Fruit fly (Drosophila melanogaster) whole organism, embryonic: ENCODE results near the gene Abi.

ENCODE experiments used
- Abd-B ChIP-seq: fragments of 200-800 bp; sonication (Bioruptor generic); optimal IDR thresholded peaks from 2 replicates; lab custom pipeline; 2018; ENCODE audit warnings: missing biosample characterization, mild to moderate bottlenecking, missing genetic modification characterization, moderate library complexity
- Atf6 ChIP-seq: fragments of 200-800 bp; sonication (Bioruptor generic); IDR thresholded peaks from 2 replicates; pipeline ENCODE4 v1.3.6; 2022; ENCODE audit warnings: missing biosample characterization, missing genetic modification characterization
- CG10147 ChIP-seq: fragments of 200-800 bp; sonication (Bioruptor generic); optimal IDR thresholded peaks from 2 replicates; lab custom pipeline; 2019; ENCODE audit warnings: missing biosample characterization, mild to moderate bottlenecking, missing genetic modification characterization, moderate library complexity
- CG10366 ChIP-seq: fragments of 200-800 bp; sonication (Bioruptor generic); IDR thresholded peaks from 2 replicates; pipeline ENCODE4 v1.3.6; 2022; ENCODE audit warnings: missing biosample characterization, missing genetic modification characterization
- CG10462 ChIP-seq: fragments of 200-800 bp; sonication (Bioruptor generic); optimal IDR thresholded peaks from 2 replicates; lab custom pipeline; 2016; ENCODE audit warnings: missing biosample characterization, missing genetic modification characterization
- CG11398 ChIP-seq: fragments of 200-800 bp; sonication (Bioruptor generic); optimal IDR thresholded peaks from 2 replicates; lab custom pipeline; 2016; ENCODE audit warnings: missing biosample characterization, missing genetic modification characterization
- CG11695 ChIP-seq: fragments of 200-800 bp; sonication (Bioruptor generic); IDR thresholded peaks from 3 replicates; pipeline ENCODE4 v1.3.6; 2022; ENCODE audit warnings: missing biosample characterization, missing genetic modification characterization
- CG12299 ChIP-seq: fragments of 200-800 bp; sonication (Bioruptor generic); optimal IDR thresholded peaks from 2 replicates; lab custom pipeline; 2018; ENCODE audit warnings: missing biosample characterization, mild to moderate bottlenecking, missing genetic modification characterization
- CG12769 ChIP-seq: fragments of 200-800 bp; sonication (Bioruptor generic); optimal IDR thresholded peaks from 2 replicates; lab custom pipeline; 2019; ENCODE audit warnings: missing biosample characterization, mild to moderate bottlenecking, missing genetic modification characterization, moderate library complexity
- CG12942 ChIP-seq: fragments of 200-800 bp; sonication (Bioruptor generic); optimal IDR thresholded peaks from 3 replicates; lab custom pipeline; 2016; ENCODE audit warnings: missing biosample characterization, missing genetic modification characterization
- CG13424 ChIP-seq: fragments of 200-800 bp; sonication (Bioruptor generic); optimal IDR thresholded peaks from 2 replicates; lab custom pipeline; 2019; ENCODE audit warnings: missing biosample characterization, mild to moderate bottlenecking, missing genetic modification characterization, moderate library complexity
- CG14965 ChIP-seq: fragments of 200-800 bp; sonication (Bioruptor generic); optimal IDR thresholded peaks from 2 replicates; lab custom pipeline; 2016; ENCODE audit warnings: missing biosample characterization, missing genetic modification characterization, borderline replicate concordance
- CG15073 ChIP-seq: fragments of 200-800 bp; sonication (Bioruptor generic); optimal IDR thresholded peaks from 2 replicates; lab custom pipeline; 2016; ENCODE audit warnings: missing biosample characterization, missing genetic modification characterization
- CG15514 ChIP-seq: fragments of 200-800 bp; sonication (Bioruptor generic); optimal IDR thresholded peaks from 3 replicates; lab custom pipeline; 2017; ENCODE audit warnings: missing biosample characterization, missing genetic modification characterization, mild to moderate bottlenecking, moderate library complexity, missing genetic modification reagents
- CG15601 ChIP-seq: fragments of 200-800 bp; sonication (Bioruptor generic); optimal IDR thresholded peaks from 3 replicates; lab custom pipeline; 2019; ENCODE audit warnings: missing biosample characterization, mild to moderate bottlenecking, missing genetic modification characterization, moderate library complexity
- CG18599 ChIP-seq: fragments of 200-800 bp; sonication (Bioruptor generic); optimal IDR thresholded peaks from 3 replicates; lab custom pipeline; 2017; ENCODE audit warnings: missing biosample characterization, missing genetic modification characterization, mild to moderate bottlenecking, moderate library complexity, missing genetic modification reagents
- CG2678 ChIP-seq: fragments of 200-800 bp; sonication (Bioruptor generic); optimal IDR thresholded peaks from 3 replicates; lab custom pipeline; 2019; ENCODE audit warnings: missing biosample characterization, mild to moderate bottlenecking, missing genetic modification characterization, moderate library complexity
- CG2712 ChIP-seq: fragments of 200-800 bp; optimal IDR thresholded peaks from 3 replicates; lab custom pipeline; 2019; ENCODE audit warnings: missing biosample characterization, mild to moderate bottlenecking, missing genetic modification characterization, moderate library complexity
- CG2875 ChIP-seq: fragments of 200-800 bp; sonication (Bioruptor generic); optimal IDR thresholded peaks from 2 replicates; lab custom pipeline; 2017; ENCODE audit warnings: missing biosample characterization, mild to moderate bottlenecking, missing genetic modification characterization, missing genetic modification reagents
- CG32532 ChIP-seq: fragments of 200-800 bp; sonication (Bioruptor generic); IDR thresholded peaks from 2 replicates; pipeline ENCODE4 v1.3.6; 2022; ENCODE audit warnings: missing biosample characterization, missing genetic modification characterization
- CG3407 ChIP-seq: fragments of 200-800 bp; sonication (Bioruptor generic); optimal IDR thresholded peaks from 2 replicates; lab custom pipeline; 2018; ENCODE audit warnings: missing biosample characterization, mild to moderate bottlenecking, missing genetic modification characterization
- CG4360 ChIP-seq: fragments of 200-800 bp; sonication (Bioruptor generic); IDR thresholded peaks from 2 replicates; pipeline ENCODE4 v1.3.6; 2022; ENCODE audit warnings: missing biosample characterization, missing genetic modification characterization
- CG7786 ChIP-seq: fragments of 200-800 bp; sonication (Bioruptor generic); optimal IDR thresholded peaks from 2 replicates; lab custom pipeline; 2016; ENCODE audit warnings: missing biosample characterization, missing genetic modification characterization
- CG7928 ChIP-seq: fragments of 200-800 bp; sonication (Bioruptor generic); optimal IDR thresholded peaks from 2 replicates; lab custom pipeline; 2017; ENCODE audit warnings: missing biosample characterization, mild to moderate bottlenecking, missing genetic modification characterization
- CTCF ChIP-seq: fragments of 200-800 bp; sonication (Bioruptor generic); optimal IDR thresholded peaks from 2 replicates; lab custom pipeline; 2017; ENCODE audit warnings: missing biosample characterization, mild to moderate bottlenecking, missing genetic modification characterization, moderate library complexity
- Dek ChIP-seq: fragments of 200-800 bp; sonication (Bioruptor generic); optimal IDR thresholded peaks from 3 replicates; lab custom pipeline; 2019; ENCODE audit warnings: missing biosample characterization, mild to moderate bottlenecking, missing genetic modification characterization, moderate library complexity
- HLH54F ChIP-seq: fragments of 200-800 bp; sonication (Bioruptor generic); optimal IDR thresholded peaks from 3 replicates; lab custom pipeline; 2016; ENCODE audit warnings: missing biosample characterization, missing genetic modification characterization
- Lim3 ChIP-seq: fragments of 200-800 bp; sonication (Bioruptor generic); IDR thresholded peaks from 2 replicates; pipeline ENCODE4 v1.3.6; 2022; ENCODE audit warnings: missing biosample characterization, missing genetic modification characterization
- MTF-1 ChIP-seq: fragments of 200-800 bp; sonication (Bioruptor generic); optimal IDR thresholded peaks from 2 replicates; lab custom pipeline; 2018; ENCODE audit warnings: missing biosample characterization, mild to moderate bottlenecking, missing genetic modification characterization, borderline replicate concordance
- Myb ChIP-seq: fragments of 200-800 bp; sonication (Bioruptor generic); optimal IDR thresholded peaks from 2 replicates; lab custom pipeline; 2016; ENCODE audit warnings: missing biosample characterization, missing genetic modification characterization
- Nf-YB ChIP-seq: fragments of 200-800 bp; sonication (Bioruptor generic); optimal IDR thresholded peaks from 3 replicates; lab custom pipeline; 2019; ENCODE audit warnings: missing biosample characterization, mild to moderate bottlenecking, missing genetic modification characterization, moderate library complexity
- Poxn ChIP-seq: fragments of 200-800 bp; sonication (Bioruptor generic); IDR thresholded peaks from 2 replicates; pipeline ENCODE4 v1.3.6; 2022; ENCODE audit warnings: missing biosample characterization, missing genetic modification characterization
- Sin3A ChIP-seq: fragments of >200 bp; optimal IDR thresholded peaks from 2 replicates; lab custom pipeline; 2018
- Taf1 ChIP-seq: fragments of 200-800 bp; sonication (Bioruptor generic); IDR thresholded peaks from 2 replicates; pipeline ENCODE4 v1.3.6; 2022; ENCODE audit warnings: missing biosample characterization, missing genetic modification characterization
- aop ChIP-seq: fragments of 200-800 bp; sonication (Bioruptor generic); IDR thresholded peaks from 2 replicates; pipeline ENCODE4 v1.3.6; 2022; ENCODE audit warnings: missing biosample characterization, missing genetic modification characterization
- cato ChIP-seq: fragments of 200-800 bp; sonication (Bioruptor generic); optimal IDR thresholded peaks from 2 replicates; lab custom pipeline; 2016; ENCODE audit warnings: missing biosample characterization, missing genetic modification characterization, borderline replicate concordance
- da ChIP-seq: fragments of 200-800 bp; sonication (Bioruptor generic); optimal IDR thresholded peaks from 2 replicates; lab custom pipeline; 2016; ENCODE audit warnings: missing biosample characterization, missing genetic modification characterization
- dm ChIP-seq: fragments of 200-800 bp; sonication (Bioruptor generic); optimal IDR thresholded peaks from 3 replicates; lab custom pipeline; 2016; ENCODE audit warnings: missing biosample characterization, missing genetic modification characterization
- eyg ChIP-seq: fragments of 200-800 bp; sonication (Bioruptor generic); optimal IDR thresholded peaks from 3 replicates; lab custom pipeline; 2016; ENCODE audit warnings: missing biosample characterization, missing genetic modification characterization
- jigr1 ChIP-seq: fragments of 200-800 bp; sonication (Bioruptor generic); IDR thresholded peaks from 3 replicates; pipeline ENCODE4 v1.3.6; 2022; ENCODE audit warnings: missing biosample characterization, missing genetic modification characterization
- lbe ChIP-seq: fragments of 200-800 bp; sonication (Bioruptor generic); optimal IDR thresholded peaks from 2 replicates; lab custom pipeline; 2016; ENCODE audit warnings: missing biosample characterization, mild to moderate bottlenecking, missing genetic modification characterization
- lola ChIP-seq, 3 experiments: fragments of >200 bp in 2 of 3; fragments of 200-800 bp in 1 of 3; sonication (Bioruptor generic) in 1 of 3; optimal IDR thresholded peaks; 2 replicates each; lab custom pipeline; 2017 to 2019; ENCODE audit warnings: missing biosample characterization in 3 of 3, missing genetic modification characterization in 3 of 3, mild to moderate bottlenecking in 1 of 3, moderate library complexity in 1 of 3
- peb ChIP-seq: fragments of 200-800 bp; sonication (Bioruptor generic); IDR thresholded peaks from 2 replicates; pipeline ENCODE4 v1.3.6; 2022; ENCODE audit warnings: missing biosample characterization, missing genetic modification characterization
- pita ChIP-seq: fragments of 200-800 bp; sonication (Bioruptor generic); optimal IDR thresholded peaks from 2 replicates; lab custom pipeline; 2017; ENCODE audit warnings: missing biosample characterization, mild to moderate bottlenecking, missing genetic modification characterization
- ranshi ChIP-seq: fragments of 200-800 bp; sonication (Bioruptor generic); IDR thresholded peaks from 2 replicates; pipeline ENCODE4 v1.3.6; 2022; ENCODE audit warnings: missing biosample characterization, missing genetic modification characterization
- run ChIP-seq: fragments of 200-800 bp; sonication (Bioruptor generic); optimal IDR thresholded peaks from 3 replicates; lab custom pipeline; 2018; ENCODE audit warnings: missing biosample characterization, mild to moderate bottlenecking, missing genetic modification characterization
- sens-2 ChIP-seq: fragments of 200-800 bp; sonication (Bioruptor generic); IDR thresholded peaks from 2 replicates; pipeline ENCODE4 v1.3.6; 2022; ENCODE audit warnings: missing biosample characterization, missing genetic modification characterization
- sim ChIP-seq: fragments of 200-800 bp; sonication (Bioruptor generic); IDR thresholded peaks from 2 replicates; pipeline ENCODE4 v1.3.6; 2022; ENCODE audit warnings: missing biosample characterization, missing genetic modification characterization
- sob ChIP-seq: fragments of 200-800 bp; sonication (Bioruptor generic); IDR thresholded peaks from 2 replicates; pipeline ENCODE4 v1.3.6; 2022; ENCODE audit warnings: missing biosample characterization, missing genetic modification characterization
- trh ChIP-seq: fragments of 200-800 bp; sonication (Bioruptor generic); optimal IDR thresholded peaks from 2 replicates; lab custom pipeline; 2016; ENCODE audit warnings: missing biosample characterization, missing genetic modification characterization
- twi ChIP-seq: fragments of 200-800 bp; optimal IDR thresholded peaks from 2 replicates; lab custom pipeline; 2019; ENCODE audit warnings: missing biosample characterization, mild to moderate bottlenecking, missing genetic modification characterization, moderate library complexity
- vfl ChIP-seq: fragments of 200-800 bp; sonication (Bioruptor generic); optimal IDR thresholded peaks from 2 replicates; lab custom pipeline; 2016; ENCODE audit warnings: missing biosample characterization, missing genetic modification characterization

Gene Abi

DNA sequence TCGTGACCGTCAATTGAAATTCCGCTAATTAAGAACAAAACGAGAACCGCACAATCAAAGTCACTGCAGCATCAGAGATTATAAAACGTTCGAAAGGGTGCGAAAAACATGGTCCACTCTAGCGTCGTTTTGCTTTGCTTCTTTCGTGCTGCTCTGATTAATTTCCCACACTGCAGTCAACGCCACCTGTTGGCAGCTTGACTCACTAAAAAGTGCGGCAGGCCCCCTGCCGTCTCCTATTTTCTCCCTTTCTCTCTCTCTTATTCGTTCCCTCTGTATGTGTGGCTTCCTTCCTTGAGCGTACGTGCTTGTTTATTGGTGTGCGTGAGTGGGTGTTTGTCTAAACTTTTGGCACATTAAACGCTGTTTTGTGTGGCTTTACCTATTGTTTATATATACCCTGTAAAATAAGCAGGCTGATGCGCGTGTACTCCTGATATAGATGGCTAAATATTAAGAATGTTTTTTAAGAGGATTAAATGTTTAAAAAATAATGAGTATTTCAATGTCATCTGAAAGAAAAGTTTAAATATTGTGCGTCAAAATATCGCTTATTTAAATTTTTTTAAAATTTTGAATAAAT lies 23.6 kb downstream of the Abi start (continued):
- TF ChIP-seq lola (GFP tag; optimal IDR thresholded peaks at IDR 0.05; lab: Kevin White, UChicago) = no peak
- no peak for TF ChIP-seq lbe (GFP tag; lab: Kevin White, UChicago)
- peak; percentile 54 for TF ChIP-seq CG32532
- no peak for TF ChIP-seq CG2712 (tag; lab: Kevin White, UChicago)
- TF ChIP-seq CG10462 (GFP tag; lab: Kevin White, UChicago) = no peak
- peak; percentile 43 for TF ChIP-seq CG12769 (tag; lab: Kevin White, UChicago)
- TF ChIP-seq Sin3A (lab: Kevin White, UChicago) = no peak
- TF ChIP-seq CTCF = peak; percentile 92
- no peak for TF ChIP-seq sim (GFP tag; lab: Robert Waterston, UW)
- TF ChIP-seq Atf6 (GFP tag; lab: Robert Waterston, UW) = 0 out of 2 replicates have a peak, but pooled peaks have one; percentile 7
- TF ChIP-seq Myb (GFP tag; lab: Kevin White, UChicago) = no peak
- TF ChIP-seq ranshi = no peak
- TF ChIP-seq eyg (GFP tag; lab: Kevin White, UChicago) = no peak
- TF ChIP-seq run (tag; lab: Kevin White, UChicago) = no peak
- no peak for TF ChIP-seq CG15601 (tag; lab: Kevin White, UChicago)
- no peak for TF ChIP-seq cato (GFP tag; lab: Kevin White, UChicago)
- TF ChIP-seq pita (GFP tag; lab: Kevin White, UChicago) = no peak
- no peak for TF ChIP-seq twi (tag; lab: Kevin White, UChicago)
- TF ChIP-seq CG3407 (GFP tag; lab: Kevin White, UChicago) = no peak
- TF ChIP-seq sens-2 (GFP tag; lab: Robert Waterston, UW) = no peak
- TF ChIP-seq Taf1 (GFP tag; lab: Robert Waterston, UW) = no peak
- no peak for TF ChIP-seq CG2875
- TF ChIP-seq CG2678 (tag; lab: Kevin White, UChicago) = peak; percentile 20
- TF ChIP-seq CG13424 (tag; lab: Kevin White, UChicago) = no peak
- no peak for TF ChIP-seq CG11695 (GFP tag; lab: Robert Waterston, UW)
- no peak for TF ChIP-seq CG10366 (GFP tag; lab: Robert Waterston, UW)
- TF ChIP-seq aop (GFP tag; lab: Robert Waterston, UW) = no peak
- no peak for TF ChIP-seq CG11398 (GFP tag; lab: Kevin White, UChicago)
- TF ChIP-seq Abd-B = no peak
- TF ChIP-seq Lim3 (GFP tag; lab: Robert Waterston, UW) = no peak
- TF ChIP-seq CG4360 = no peak
- TF ChIP-seq jigr1 (GFP tag; lab: Robert Waterston, UW) = no peak
- TF ChIP-seq CG12299 (tag; lab: Kevin White, UChicago) = no peak
- no peak for TF ChIP-seq CG15514 (GFP tag; lab: Kevin White, UChicago)
- TF ChIP-seq CG15073 = no peak
- peak; percentile 8 for TF ChIP-seq CG18599
- TF ChIP-seq CG7786 (GFP tag; lab: Kevin White, UChicago) = no peak
- no peak for TF ChIP-seq CG12942 (GFP tag; lab: Kevin White, UChicago)
- no peak for TF ChIP-seq Dek (tag; lab: Kevin White, UChicago)
- TF ChIP-seq MTF-1 (GFP tag; lab: Kevin White, UChicago) = peak; percentile 21
- TF ChIP-seq HLH54F (GFP tag; lab: Kevin White, UChicago) = no peak
- no peak for TF ChIP-seq dm (GFP tag; lab: Kevin White, UChicago)
- TF ChIP-seq da (GFP tag; lab: Kevin White, UChicago) = no peak
- no peak for TF ChIP-seq trh
- 0 out of 2 replicates have a peak, but pooled peaks have one; percentile 20 for TF ChIP-seq sob (GFP tag; lab: Robert Waterston, UW)
- TF ChIP-seq Poxn (GFP tag; lab: Robert Waterston, UW) = no peak
- TF ChIP-seq CG14965 (GFP tag; lab: Kevin White, UChicago) = no peak
- TF ChIP-seq Nf-YB (GFP tag; lab: Kevin White, UChicago) = no peak
- no peak for TF ChIP-seq peb (GFP tag; lab: Robert Waterston, UW)
- no peak for TF ChIP-seq CG7928
- TF ChIP-seq CG10147 (GFP tag; lab: Kevin White, UChicago) = no peak
- no peak for TF ChIP-seq vfl (GFP tag; lab: Kevin White, UChicago)
